Worm (Caenorhabditis elegans) whole organism, L1 larva: Measurements from ENCODE around the gene F49H6.12.

Experiments
- ama-1 ChIP-seq: fragments of 150-350 bp; optimal IDR thresholded peaks from 2 replicates; lab custom pipeline; 2014
- ceh-82 ChIP-seq, 3 experiments: fragments of 150-350 bp in 1 of 3; sonication (generic microtip) in 2 of 3; optimal IDR thresholded peaks; 2 replicates each; lab custom pipeline; 2014 to 2017; ENCODE audit warnings: missing biosample characterization in 3 of 3, missing genetic modification characterization in 3 of 3
- ces-1 ChIP-seq: fragments of 150-350 bp; optimal IDR thresholded peaks from 2 replicates; lab custom pipeline; 2014; ENCODE audit warnings: missing biosample characterization, missing genetic modification reagents, missing genetic modification characterization
- elt-2 ChIP-seq: sonication (generic microtip); optimal IDR thresholded peaks from 2 replicates; lab custom pipeline; 2016; ENCODE audit warnings: missing genetic modification characterization, mild to moderate bottlenecking, inconsistent platforms, missing compliant biosample characterization, missing genetic modification reagents
- fkh-10 ChIP-seq: sonication (generic microtip); optimal IDR thresholded peaks from 2 replicates; lab custom pipeline; 2017; ENCODE audit warnings: missing biosample characterization, missing genetic modification reagents, missing genetic modification characterization
- fkh-8 ChIP-seq: sonication (generic microtip); optimal IDR thresholded peaks from 2 replicates; lab custom pipeline; 2016; ENCODE audit warnings: mild to moderate bottlenecking, missing genetic modification characterization, missing compliant biosample characterization
- lin-13 ChIP-seq: fragments of 150-350 bp; optimal IDR thresholded peaks from 2 replicates; lab custom pipeline; 2014; ENCODE audit warnings: missing biosample characterization, missing genetic modification reagents, missing genetic modification characterization
- lin-14 ChIP-seq: fragments of 200-800 bp; sonication (Bioruptor generic); optimal IDR thresholded peaks from 2 replicates; lab custom pipeline; 2018; ENCODE audit warnings: mild to moderate bottlenecking, missing genetic modification characterization, moderate library complexity, missing compliant biosample characterization
- mef-2 ChIP-seq: fragments of 150-350 bp; optimal IDR thresholded peaks from 2 replicates; lab custom pipeline; 2014; ENCODE audit warnings: missing biosample characterization, missing genetic modification characterization
- nhr-20 ChIP-seq: sonication (generic microtip); optimal IDR thresholded peaks from 2 replicates; lab custom pipeline; 2016; ENCODE audit warnings: mild to moderate bottlenecking, missing genetic modification characterization, missing compliant biosample characterization
- nhr-47 ChIP-seq: sonication (generic microtip); optimal IDR thresholded peaks from 2 replicates; lab custom pipeline; 2016; ENCODE audit warnings: mild to moderate bottlenecking, missing genetic modification characterization, moderate library complexity, missing compliant biosample characterization
- unc-30 ChIP-seq: sonication (generic microtip); optimal IDR thresholded peaks from 2 replicates; lab custom pipeline; 2017; ENCODE audit warnings: missing biosample characterization, missing genetic modification characterization
- unc-98 ChIP-seq: fragments of 200-800 bp; sonication (Bioruptor generic); IDR thresholded peaks from 2 replicates; pipeline ENCODE4 v1.3.6; 2022; ENCODE audit warnings: missing genetic modification characterization, missing compliant biosample characterization
- xbp-1 ChIP-seq: sonication (generic microtip); optimal IDR thresholded peaks from 2 replicates; lab custom pipeline; 2016; ENCODE audit warnings: missing genetic modification characterization, missing compliant biosample characterization

F49H6.12 gene

ce11 chrV:16973338-16973737 lies 47.9 kb downstream of the F49H6.12 start:
- no peak for TF ChIP-seq ama-1 (lab: Kevin White, UChicago)
- no peak for TF ChIP-seq ceh-82 (tag; optimal IDR thresholded peaks at IDR 0.05; lab: Kevin White, UChicago)
- TF ChIP-seq mef-2 (tag; lab: Kevin White, UChicago), result no peak
- no peak for TF ChIP-seq fkh-8
- no peak for TF ChIP-seq lin-13 (GFP tag; lab: Kevin White, UChicago)
- TF ChIP-seq nhr-47, result no peak
- no peak for TF ChIP-seq xbp-1 (tag; lab: Kevin White, UChicago)
- no peak for TF ChIP-seq nhr-20 (tag; lab: Kevin White, UChicago)
- TF ChIP-seq elt-2, result no peak
- TF ChIP-seq fkh-10 (GFP tag; lab: Kevin White, UChicago), result no peak
- TF ChIP-seq ces-1 (GFP tag; lab: Kevin White, UChicago), result no peak
- no peak for TF ChIP-seq unc-30
- TF ChIP-seq, all 84 proteins: peak for 0

ce11 chrV:16972134-16972533 lies 49.1 kb downstream of the F49H6.12 start, which contains the start of gene srh-119:
TSS of gene srh-119 (plus strand) at chrV:16972434.
- no peak for TF ChIP-seq unc-98
- no peak for TF ChIP-seq lin-14 (GFP tag; lab: Kevin White, UChicago)
